Fruit fly (Drosophila melanogaster): ENCODE results near the gene CG31407.

DNA sequence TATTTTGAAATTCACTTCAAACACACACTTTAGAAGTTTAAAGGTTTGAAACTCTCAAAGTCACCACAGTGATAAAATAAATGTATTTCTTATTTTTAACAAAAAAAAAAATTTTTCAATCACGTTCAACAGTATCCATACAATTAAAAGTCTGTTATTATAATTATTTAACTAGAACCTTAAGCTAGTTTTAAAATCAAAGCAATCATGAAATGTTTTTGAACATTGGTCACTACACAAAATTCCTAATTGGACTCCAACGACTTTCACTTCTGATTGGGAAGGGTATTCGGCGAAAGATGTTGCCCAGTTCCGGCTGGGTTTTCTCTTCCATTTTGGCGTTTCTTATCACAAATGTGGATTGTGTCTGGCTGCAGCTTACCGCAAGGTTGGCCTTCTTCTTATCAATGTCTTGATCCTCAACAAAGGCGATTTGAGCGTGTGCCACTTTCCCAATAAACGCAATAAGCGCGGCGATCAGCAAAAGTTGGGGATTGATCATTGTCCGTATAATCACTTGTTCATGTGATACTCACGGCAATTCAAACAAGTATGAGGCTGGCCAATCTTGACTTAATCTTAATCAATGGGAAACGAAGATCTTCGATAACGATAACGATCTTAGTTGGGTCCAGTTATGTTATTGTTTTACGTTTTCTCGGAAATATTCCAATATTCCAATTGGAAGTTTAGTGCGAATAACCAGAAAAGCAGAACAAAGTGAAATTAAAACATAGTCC lies 23.3 kb upstream of the CG31407 start:
- TF ChIP-seq Pdp1 (GFP tag; optimal IDR thresholded peaks at IDR 0.05), result no peak
- no peak for TF ChIP-seq ro (GFP tag; IDR thresholded peaks at IDR 0.05)
- peak; percentile 64 for TF ChIP-seq Oli (tag; optimal IDR thresholded peaks at IDR 0.05)

Data from whole organism, embryonic.